Fruit fly (Drosophila melanogaster) whole organism, embryonic: ENCODE data around the gene CG42489.

Source experiments
- Adf1 ChIP-seq: fragments of 200-800 bp; sonication (Bioruptor generic); IDR thresholded peaks from 2 replicates; pipeline ENCODE4 v1.3.6; 2022; ENCODE audit warnings: missing biosample characterization, missing genetic modification characterization
- Aef1 ChIP-seq: fragments of 200-800 bp; sonication (Bioruptor generic); IDR thresholded peaks from 3 replicates; pipeline ENCODE4 v1.3.6; 2022; ENCODE audit warnings: missing biosample characterization, missing genetic modification characterization
- B-H2 ChIP-seq: fragments of 200-800 bp; sonication (Bioruptor generic); optimal IDR thresholded peaks from 2 replicates; lab custom pipeline; 2018; ENCODE audit warnings: missing biosample characterization, mild to moderate bottlenecking, missing genetic modification characterization
- CG10147 ChIP-seq: fragments of 200-800 bp; sonication (Bioruptor generic); optimal IDR thresholded peaks from 2 replicates; lab custom pipeline; 2019; ENCODE audit warnings: missing biosample characterization, mild to moderate bottlenecking, missing genetic modification characterization, moderate library complexity
- CG10979 ChIP-seq: fragments of 200-800 bp; sonication (Bioruptor generic); optimal IDR thresholded peaks from 2 replicates; lab custom pipeline; 2018; ENCODE audit warnings: missing biosample characterization, mild to moderate bottlenecking, missing genetic modification characterization, moderate library complexity
- CG11695 ChIP-seq: fragments of 200-800 bp; sonication (Bioruptor generic); IDR thresholded peaks from 3 replicates; pipeline ENCODE4 v1.3.6; 2022; ENCODE audit warnings: missing biosample characterization, missing genetic modification characterization
- CG12155 ChIP-seq: fragments of 200-800 bp; sonication (Bioruptor generic); optimal IDR thresholded peaks from 3 replicates; lab custom pipeline; 2016; ENCODE audit warnings: missing biosample characterization, missing genetic modification characterization
- CG13296 ChIP-seq: fragments of 200-800 bp; sonication (Bioruptor generic); optimal IDR thresholded peaks from 3 replicates; lab custom pipeline; 2018; ENCODE audit warnings: missing biosample characterization, mild to moderate bottlenecking, missing genetic modification characterization
- CG13775 ChIP-seq: fragments of 200-800 bp; sonication (Bioruptor generic); optimal IDR thresholded peaks from 3 replicates; lab custom pipeline; 2017; ENCODE audit warnings: missing biosample characterization, mild to moderate bottlenecking, missing genetic modification characterization
- CG15011 ChIP-seq: fragments of 200-800 bp; sonication (Bioruptor generic); optimal IDR thresholded peaks from 3 replicates; lab custom pipeline; 2018; ENCODE audit warnings: missing biosample characterization, mild to moderate bottlenecking, missing genetic modification characterization
- CG17385 ChIP-seq: fragments of 200-800 bp; sonication (Bioruptor generic); optimal IDR thresholded peaks from 3 replicates; lab custom pipeline; 2018; ENCODE audit warnings: missing biosample characterization, mild to moderate bottlenecking, missing genetic modification characterization
- CG17568 ChIP-seq: fragments of 200-800 bp; sonication (Bioruptor generic); optimal IDR thresholded peaks from 2 replicates; lab custom pipeline; 2018; ENCODE audit warnings: missing biosample characterization, mild to moderate bottlenecking, missing genetic modification characterization, moderate library complexity
- CG2199 ChIP-seq: fragments of 200-800 bp; sonication (Bioruptor generic); IDR thresholded peaks from 3 replicates; pipeline ENCODE4 v1.3.6; 2022; ENCODE audit warnings: missing biosample characterization, missing genetic modification characterization
- CG2712 ChIP-seq: fragments of 200-800 bp; optimal IDR thresholded peaks from 3 replicates; lab custom pipeline; 2019; ENCODE audit warnings: missing biosample characterization, mild to moderate bottlenecking, missing genetic modification characterization, moderate library complexity
- CG3281 ChIP-seq: fragments of 200-800 bp; sonication (Bioruptor generic); optimal IDR thresholded peaks from 3 replicates; lab custom pipeline; 2017; ENCODE audit warnings: missing biosample characterization, mild to moderate bottlenecking, missing genetic modification characterization
- CG34422 ChIP-seq: fragments of 200-800 bp; sonication (Bioruptor generic); IDR thresholded peaks from 3 replicates; pipeline ENCODE4 v1.3.6; 2022; ENCODE audit warnings: missing biosample characterization, missing genetic modification characterization
- CG3995 ChIP-seq: fragments of 200-800 bp; sonication (Bioruptor generic); optimal IDR thresholded peaks from 3 replicates; lab custom pipeline; 2016; ENCODE audit warnings: missing biosample characterization, missing genetic modification characterization
- CG42726 ChIP-seq: fragments of 200-800 bp; sonication (Bioruptor generic); IDR thresholded peaks from 2 replicates; pipeline ENCODE4 v1.3.6; 2022; ENCODE audit warnings: missing biosample characterization, missing genetic modification characterization; ENCODE audit not compliant: partially characterized antibody
- CG4617 ChIP-seq: fragments of 200-800 bp; sonication (Bioruptor generic); optimal IDR thresholded peaks from 3 replicates; lab custom pipeline; 2016; ENCODE audit warnings: missing biosample characterization, missing genetic modification characterization, borderline replicate concordance
- CG6175 ChIP-seq: fragments of 200-800 bp; sonication (Bioruptor generic); IDR thresholded peaks from 3 replicates; pipeline ENCODE4 v1.3.6; 2022; ENCODE audit warnings: missing biosample characterization, missing genetic modification characterization
- CG7271 ChIP-seq: fragments of 200-800 bp; sonication (Bioruptor generic); optimal IDR thresholded peaks from 2 replicates; lab custom pipeline; 2018; ENCODE audit warnings: missing biosample characterization, mild to moderate bottlenecking, missing genetic modification characterization, moderate library complexity
- CG7963 ChIP-seq: fragments of 200-800 bp; sonication (Bioruptor generic); IDR thresholded peaks from 3 replicates; pipeline ENCODE4 v1.3.6; 2022; ENCODE audit warnings: missing biosample characterization, missing genetic modification characterization; ENCODE audit not compliant: partially characterized antibody
- CG8388 ChIP-seq: fragments of 200-800 bp; sonication (Bioruptor generic); optimal IDR thresholded peaks from 2 replicates; lab custom pipeline; 2019; ENCODE audit warnings: missing biosample characterization, mild to moderate bottlenecking, missing genetic modification characterization, moderate library complexity
- CoRest ChIP-seq: fragments of 200-800 bp; sonication (Bioruptor generic); optimal IDR thresholded peaks from 3 replicates; lab custom pipeline; 2018; ENCODE audit warnings: missing biosample characterization, mild to moderate bottlenecking, missing genetic modification characterization, moderate library complexity
- Dek ChIP-seq: fragments of 200-800 bp; sonication (Bioruptor generic); optimal IDR thresholded peaks from 3 replicates; lab custom pipeline; 2019; ENCODE audit warnings: missing biosample characterization, mild to moderate bottlenecking, missing genetic modification characterization, moderate library complexity
- Dll ChIP-seq: fragments of 200-800 bp; sonication (Bioruptor generic); IDR thresholded peaks from 4 replicates; pipeline ENCODE4 v1.3.6; 2022; ENCODE audit warnings: missing biosample characterization, missing genetic modification characterization; ENCODE audit not compliant: partially characterized antibody
- Ets97D ChIP-seq: fragments of 200-800 bp; sonication (Bioruptor generic); optimal IDR thresholded peaks from 3 replicates; lab custom pipeline; 2016; ENCODE audit warnings: missing biosample characterization, missing genetic modification characterization
- Fer2 ChIP-seq: fragments of 200-800 bp; sonication (Bioruptor generic); optimal IDR thresholded peaks from 2 replicates; lab custom pipeline; 2018; ENCODE audit warnings: missing biosample characterization, mild to moderate bottlenecking, missing genetic modification characterization, moderate library complexity
- HmgD ChIP-seq: fragments of 200-800 bp; sonication (Bioruptor generic); optimal IDR thresholded peaks from 3 replicates; lab custom pipeline; 2016; ENCODE audit warnings: missing biosample characterization, missing genetic modification characterization
- HmgZ ChIP-seq: fragments of 200-800 bp; sonication (Bioruptor generic); optimal IDR thresholded peaks from 2 replicates; lab custom pipeline; 2018; ENCODE audit warnings: missing biosample characterization, mild to moderate bottlenecking, missing genetic modification characterization
- MESR4 ChIP-seq: fragments of 200-800 bp; sonication (Bioruptor generic); optimal IDR thresholded peaks from 2 replicates; lab custom pipeline; 2018; ENCODE audit warnings: missing biosample characterization, mild to moderate bottlenecking, missing genetic modification characterization, moderate library complexity
- Rx ChIP-seq: fragments of 200-800 bp; sonication (Bioruptor generic); IDR thresholded peaks from 2 replicates; pipeline ENCODE4 v1.3.6; 2022; ENCODE audit warnings: missing biosample characterization, missing genetic modification characterization
- Scr ChIP-seq: fragments of 200-800 bp; sonication (Bioruptor generic); IDR thresholded peaks from 2 replicates; pipeline ENCODE4 v1.3.6; 2022; ENCODE audit warnings: missing biosample characterization, missing genetic modification characterization; ENCODE audit not compliant: partially characterized antibody
- Sox102F ChIP-seq: fragments of 200-800 bp; sonication (Bioruptor generic); optimal IDR thresholded peaks from 2 replicates; lab custom pipeline; 2018; ENCODE audit warnings: missing biosample characterization, mild to moderate bottlenecking, missing genetic modification characterization, moderate library complexity
- Xbp1 ChIP-seq: fragments of 200-800 bp; sonication (Bioruptor generic); optimal IDR thresholded peaks from 3 replicates; lab custom pipeline; 2016; ENCODE audit warnings: missing biosample characterization, mild to moderate bottlenecking, missing genetic modification characterization
- cad ChIP-seq: fragments of >200 bp; optimal IDR thresholded peaks from 2 replicates; lab custom pipeline; 2017; ENCODE audit warnings: missing biosample characterization, missing genetic modification characterization
- caup ChIP-seq: fragments of 200-800 bp; sonication (Bioruptor generic); optimal IDR thresholded peaks from 3 replicates; lab custom pipeline; 2017; ENCODE audit warnings: missing biosample characterization, mild to moderate bottlenecking, missing genetic modification characterization, moderate library complexity; ENCODE audit not compliant: severe bottlenecking
- dimm ChIP-seq: fragments of 200-800 bp; sonication (Bioruptor generic); IDR thresholded peaks from 2 replicates; pipeline ENCODE4 v1.3.6; 2022; ENCODE audit warnings: missing biosample characterization, missing genetic modification characterization
- grau ChIP-seq: fragments of 200-800 bp; optimal IDR thresholded peaks from 3 replicates; lab custom pipeline; 2019; ENCODE audit warnings: missing biosample characterization, mild to moderate bottlenecking, missing genetic modification characterization, moderate library complexity
- hkb ChIP-seq, 2 experiments: fragments of 200-800 bp in 1 of 2; fragments of >200 bp in 1 of 2; sonication (Bioruptor generic) in 1 of 2; IDR thresholded peaks in 1 of 2; optimal IDR thresholded peaks in 1 of 2; 2 replicates each; pipeline versions ENCODE4 v1.3.6 to Lab custom; 2017 to 2022; ENCODE audit warnings: missing biosample characterization in 1 of 2, missing genetic modification characterization in 1 of 2
- lilli ChIP-seq: fragments of 200-800 bp; sonication (Bioruptor generic); optimal IDR thresholded peaks from 3 replicates; lab custom pipeline; 2016; ENCODE audit warnings: missing biosample characterization, missing genetic modification characterization
- mld ChIP-seq: fragments of 200-800 bp; sonication (Bioruptor generic); IDR thresholded peaks from 3 replicates; pipeline ENCODE4 v1.3.6; 2022; ENCODE audit warnings: missing biosample characterization, missing genetic modification characterization; ENCODE audit not compliant: partially characterized antibody
- onecut ChIP-seq: fragments of 200-800 bp; sonication (Bioruptor generic); IDR thresholded peaks from 2 replicates; pipeline ENCODE4 v1.3.6; 2022; ENCODE audit warnings: missing biosample characterization, missing genetic modification characterization
- p53 ChIP-seq: fragments of 200-800 bp; sonication (Bioruptor generic); optimal IDR thresholded peaks from 2 replicates; lab custom pipeline; 2016; ENCODE audit warnings: missing biosample characterization, missing genetic modification characterization
- phol ChIP-seq: fragments of 200-800 bp; sonication (Bioruptor generic); optimal IDR thresholded peaks from 3 replicates; lab custom pipeline; 2018; ENCODE audit warnings: missing biosample characterization, mild to moderate bottlenecking, missing genetic modification characterization, moderate library complexity
- sisA ChIP-seq: fragments of 200-800 bp; sonication (Bioruptor generic); IDR thresholded peaks from 2 replicates; pipeline ENCODE4 v1.3.6; 2022; ENCODE audit warnings: missing biosample characterization, missing genetic modification characterization
- so ChIP-seq: fragments of 200-800 bp; sonication (Bioruptor generic); IDR thresholded peaks from 3 replicates; pipeline ENCODE4 v1.3.6; 2022; ENCODE audit warnings: missing biosample characterization, missing genetic modification characterization
- zf30C ChIP-seq: fragments of 200-800 bp; sonication (Bioruptor generic); optimal IDR thresholded peaks from 3 replicates; lab custom pipeline; 2018; ENCODE audit warnings: missing biosample characterization, mild to moderate bottlenecking, missing genetic modification characterization
- zfh2 ChIP-seq: fragments of 200-800 bp; sonication (Bioruptor generic); optimal IDR thresholded peaks from 2 replicates; lab custom pipeline; 2016; ENCODE audit warnings: missing biosample characterization, missing genetic modification characterization

The CG42489 gene

dm6 chr3R:8673803-8674234, 19.3 kb upstream of the CG42489 start, which contains the start of gene mRpL19 (continued):
- peak; percentile 7 for TF ChIP-seq CG3281
- no peak for TF ChIP-seq dimm
- peak; percentile 2 for TF ChIP-seq Xbp1 (GFP tag; lab: Kevin White, UChicago)
- peak; percentile 22 for TF ChIP-seq Sox102F
- no peak for TF ChIP-seq CG15011
- no peak for TF ChIP-seq CG2199 (GFP tag; lab: Robert Waterston, UW)
- TF ChIP-seq CG34422 (GFP tag; lab: Robert Waterston, UW): peak; percentile 55; the same call in 1 of the 3 replicates
- TF ChIP-seq CG8388 (GFP tag; lab: Kevin White, UChicago): peak; percentile 42
- no peak for TF ChIP-seq CG42726 (GFP tag; lab: Robert Waterston, UW)
- TF ChIP-seq CG7271: peak; percentile 45
- peak; percentile 9 for TF ChIP-seq Ets97D
- TF ChIP-seq CG4617 (GFP tag; lab: Kevin White, UChicago): peak; percentile 22
- TF ChIP-seq MESR4 (GFP tag; lab: Kevin White, UChicago): peak; percentile 73
- no peak for TF ChIP-seq p53 (GFP tag; lab: Kevin White, UChicago)
- peak; percentile 58; the same call in 1 of the 3 replicates for TF ChIP-seq CG7963
- TF ChIP-seq CG2712 (tag; lab: Kevin White, UChicago): peak; percentile 73
- TF ChIP-seq Fer2 (tag; lab: Kevin White, UChicago): peak; percentile 22
- no peak for TF ChIP-seq onecut (GFP tag; lab: Robert Waterston, UW)
- TF ChIP-seq Aef1 (GFP tag; lab: Robert Waterston, UW): no peak
- peak; percentile 57 for TF ChIP-seq grau (tag; lab: Kevin White, UChicago)
- TF ChIP-seq sisA (GFP tag; lab: Robert Waterston, UW): no peak
- peak; percentile 37; the same call in 1 of the 2 replicates for TF ChIP-seq Adf1 (GFP tag; lab: Robert Waterston, UW)
- peak; percentile 58 for TF ChIP-seq Scr (GFP tag; lab: Robert Waterston, UW)
- TF ChIP-seq CG17568 (GFP tag; lab: Kevin White, UChicago): peak; percentile 49
- peak; percentile 28 for TF ChIP-seq CG12155 (GFP tag; lab: Kevin White, UChicago)
- peak; percentile 45 for TF ChIP-seq lilli
- peak; percentile 34; the same call in 1 of the 3 replicates for TF ChIP-seq CG11695 (GFP tag; lab: Robert Waterston, UW)
- peak; percentile 46 for TF ChIP-seq CG10147 (GFP tag; lab: Kevin White, UChicago)
- peak; percentile 61 for TF ChIP-seq phol (tag; lab: Kevin White, UChicago)
- no peak for TF ChIP-seq HmgD (GFP tag; lab: Kevin White, UChicago)
- no peak for TF ChIP-seq CG13775 (GFP tag; lab: Kevin White, UChicago)
- no peak for TF ChIP-seq CG3995 (GFP tag; lab: Kevin White, UChicago)
- no peak for TF ChIP-seq so (GFP tag; lab: Robert Waterston, UW)
- no peak for TF ChIP-seq hkb (optimal IDR thresholded peaks at IDR 0.05; lab: Kevin White, UChicago)
- TF ChIP-seq hkb (GFP tag; IDR thresholded peaks at IDR 0.05; lab: Robert Waterston, UW): peak; percentile 38; the same call in 1 of the 2 replicates
- peak; percentile 17 for TF ChIP-seq HmgZ (tag; lab: Kevin White, UChicago)
- no peak for TF ChIP-seq zfh2 (GFP tag; lab: Kevin White, UChicago)
- TF ChIP-seq zf30C: no peak
- peak; percentile 69 for TF ChIP-seq CG13296 (GFP tag; lab: Kevin White, UChicago)
- peak; percentile 50 for TF ChIP-seq CG10979
- peak; percentile 56 for TF ChIP-seq B-H2 (GFP tag; lab: Kevin White, UChicago)
- TF ChIP-seq Dll (GFP tag; lab: Robert Waterston, UW): peak; percentile 75
- peak; percentile 50 for TF ChIP-seq CG17385 (GFP tag; lab: Kevin White, UChicago)
- 0 out of 3 replicates have a peak, but pooled peaks have one; percentile 30 for TF ChIP-seq mld (GFP tag; lab: Robert Waterston, UW)
- peak; percentile 50 for TF ChIP-seq Dek (tag; lab: Kevin White, UChicago)
- TF ChIP-seq Rx: no peak
- TF ChIP-seq caup (GFP tag; lab: Kevin White, UChicago): peak; percentile 0
- TF ChIP-seq cad (GFP tag; lab: Kevin White, UChicago): no peak
- TF ChIP-seq CG6175: no peak
- peak; percentile 64 for TF ChIP-seq CoRest (tag; lab: Kevin White, UChicago)
